Worm (Caenorhabditis elegans) whole organism, young adult: Measurements from ENCODE around the gene sdz-15.

Experiments used
- B0261.1 ChIP-seq: sonication (generic microtip); optimal IDR thresholded peaks from 2 replicates; lab custom pipeline; 2016; ENCODE audit warnings: mild to moderate bottlenecking, missing genetic modification characterization, moderate library complexity, missing compliant biosample characterization
- T26A5.8 ChIP-seq: sonication (generic microtip); optimal IDR thresholded peaks from 2 replicates; lab custom pipeline; 2016; ENCODE audit warnings: missing genetic modification characterization, missing compliant biosample characterization
- cebp-2 ChIP-seq: fragments of 200-800 bp; sonication (Bioruptor generic); IDR thresholded peaks from 2 replicates; pipeline ENCODE4 v1.3.6; 2022; ENCODE audit warnings: missing genetic modification characterization, missing compliant biosample characterization
- ceh-79 ChIP-seq: sonication (generic microtip); optimal IDR thresholded peaks from 2 replicates; lab custom pipeline; 2017; ENCODE audit warnings: mild to moderate bottlenecking, missing genetic modification characterization, missing compliant biosample characterization
- him-1 ChIP-seq: sonication (generic microtip); optimal IDR thresholded peaks from 2 replicates; lab custom pipeline; 2016; ENCODE audit warnings: missing genotype, missing genetic modification reagents, missing genetic modification characterization, missing compliant biosample characterization
- hlh-26 ChIP-seq: fragments of 200-800 bp; sonication (Bioruptor generic); conservative IDR thresholded peaks from 2 replicates; pipeline ENCODE4 v1.3.6; 2022; ENCODE audit warnings: missing genetic modification reagents, missing genetic modification characterization, missing compliant biosample characterization
- lag-1 ChIP-seq: fragments of 200-800 bp; sonication (Bioruptor generic); IDR thresholded peaks from 2 replicates; pipeline ENCODE4 v1.3.6; 2022; ENCODE audit warnings: missing genetic modification reagents, missing genetic modification characterization, missing compliant biosample characterization
- madf-8 ChIP-seq: fragments of 200-800 bp; sonication (Bioruptor generic); conservative IDR thresholded peaks from 2 replicates; pipeline ENCODE4 v1.3.6; 2022; ENCODE audit warnings: missing genetic modification reagents, missing genetic modification characterization, missing compliant biosample characterization
- pha-4 ChIP-seq: fragments of 150-350 bp; sonication (generic microtip); optimal IDR thresholded peaks from 2 replicates; lab custom pipeline; 2014; ENCODE audit warnings: missing biosample characterization, missing genetic modification reagents, missing genetic modification characterization
- repo-1 ChIP-seq: sonication (generic microtip); optimal IDR thresholded peaks from 2 replicates; lab custom pipeline; 2017; ENCODE audit warnings: mild to moderate bottlenecking, missing genetic modification characterization, missing compliant biosample characterization
- snpc-4 ChIP-seq, 5 experiments: fragments of 150-350 bp in 1 of 5; sonication (generic microtip) in 4 of 5; optimal IDR thresholded peaks; 2 replicates each; lab custom pipeline; 2014 to 2018; ENCODE audit warnings: missing genetic modification characterization in 5 of 5, missing biosample characterization in 3 of 5, antibody characterized with exemption in 2 of 5, mild to moderate bottlenecking in 2 of 5, missing compliant biosample characterization in 2 of 5, missing genotype in 2 of 5, moderate library complexity in 2 of 5, missing genetic modification reagents in 1 of 5
- tbp1 ChIP-seq: fragments of 200-800 bp; sonication (Bioruptor generic); optimal IDR thresholded peaks from 2 replicates; lab custom pipeline; 2018; ENCODE audit warnings: mild to moderate bottlenecking, missing genetic modification characterization, missing compliant biosample characterization
- unc-130 ChIP-seq: sonication (generic microtip); optimal IDR thresholded peaks from 2 replicates; lab custom pipeline; 2016; ENCODE audit warnings: missing genetic modification reagents, missing genetic modification characterization, missing compliant biosample characterization

DNA sequence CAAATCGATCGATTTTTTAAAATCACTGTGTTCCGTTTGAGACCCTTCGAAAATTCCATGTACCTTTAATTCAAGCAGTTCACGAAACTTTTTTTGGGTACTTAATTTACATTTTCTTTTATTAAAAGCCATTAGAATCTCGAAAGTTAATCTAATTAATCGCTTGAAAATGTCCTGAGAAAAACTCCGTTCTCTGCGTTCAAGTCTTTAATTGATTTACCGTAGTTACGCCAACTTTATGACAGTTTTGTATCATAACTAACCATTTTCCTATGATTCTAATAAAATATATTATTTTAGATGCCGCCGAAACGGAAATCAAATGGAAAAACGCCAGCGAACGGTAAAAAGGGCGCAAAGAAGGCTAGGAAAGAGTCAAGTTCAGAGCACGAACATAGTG is 44.1 kb upstream of the sdz-15 start, which contains the start of gene jhdm-1:
- TF ChIP-seq cebp-2 (GFP tag; lab: Robert Waterston, UW): no peak
- TF ChIP-seq lag-1: no peak
- no peak for TF ChIP-seq snpc-4 (GFP tag; optimal IDR thresholded peaks at IDR 0.05; lab: Kevin White, UChicago)
- TF ChIP-seq snpc-4 (tag; optimal IDR thresholded peaks at IDR 0.05; lab: Kevin White, UChicago): no peak
- TF ChIP-seq madf-8 (GFP tag; lab: Robert Waterston, UW): no peak
- no peak for TF ChIP-seq T26A5.8 (tag; lab: Kevin White, UChicago)
- no peak for TF ChIP-seq him-1
- no peak for TF ChIP-seq B0261.1
- TF ChIP-seq tbp1 (GFP tag; lab: Kevin White, UChicago): no peak
- TF ChIP-seq repo-1: no peak
- no peak for TF ChIP-seq unc-130 (GFP tag; lab: Kevin White, UChicago)
- no peak for TF ChIP-seq ceh-79 (tag; lab: Kevin White, UChicago)
- no peak for TF ChIP-seq hlh-26 (GFP tag; lab: Robert Waterston, UW)
- no peak for TF ChIP-seq pha-4 (tag; lab: Kevin White, UChicago)
